Worm (Caenorhabditis elegans) whole organism, mixed stage, embryonic: ENCODE data around the gene E02C12.8.

ENCODE experiments used
- lin-13 ChIP-seq: fragments of 150-350 bp; optimal IDR thresholded peaks from 2 replicates; lab custom pipeline; 2014; ENCODE audit warnings: missing biosample characterization, missing genetic modification characterization
- pha-4 ChIP-seq: fragments of 150-350 bp; optimal IDR thresholded peaks from 2 replicates; lab custom pipeline; 2018; ENCODE audit warnings: missing biosample characterization, missing genetic modification reagents, missing genetic modification characterization
- snpc-4 ChIP-seq: fragments of 150-350 bp; optimal IDR thresholded peaks from 2 replicates; lab custom pipeline; 2014; ENCODE audit warnings: missing biosample characterization, missing genetic modification characterization
- zip-8 ChIP-seq: fragments of 150-350 bp; optimal IDR thresholded peaks from 2 replicates; lab custom pipeline; 2014; ENCODE audit warnings: missing biosample characterization, missing genetic modification characterization
- ztf-11 ChIP-seq: fragments of 150-350 bp; optimal IDR thresholded peaks from 2 replicates; lab custom pipeline; 2014; ENCODE audit warnings: missing biosample characterization, missing genetic modification characterization

DNA sequence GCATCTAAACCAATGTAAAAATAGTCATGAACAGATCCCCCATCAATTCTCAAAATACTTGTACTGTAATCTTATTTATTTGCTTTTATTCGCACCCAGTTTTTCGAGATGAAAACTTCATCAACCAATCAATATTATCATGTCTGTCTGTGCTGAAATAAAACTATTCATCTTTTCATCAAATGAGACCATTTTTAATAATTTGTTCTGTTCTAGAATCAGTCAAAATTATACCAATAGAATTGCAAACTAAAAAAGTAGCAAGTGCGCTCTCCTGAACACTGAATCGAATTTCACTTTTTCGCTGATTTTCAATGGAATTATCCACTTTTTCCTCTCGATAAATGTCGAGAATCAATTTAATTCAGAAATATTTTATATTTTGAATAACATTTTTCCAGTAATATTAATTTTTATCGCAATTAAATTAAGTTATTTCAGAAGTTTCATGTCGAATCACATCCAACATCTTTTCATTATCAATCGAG lies 26.5 kb upstream of the E02C12.8 start, which contains the start of gene trpp-4:
- TF ChIP-seq snpc-4 (tag; lab: Kevin White, UChicago), result no peak
- no peak for TF ChIP-seq lin-13 (tag; lab: Kevin White, UChicago)
- TF ChIP-seq ztf-11 (tag; lab: Kevin White, UChicago), result no peak
- TF ChIP-seq zip-8, result no peak
- TF ChIP-seq pha-4, result no peak
